Worm (Caenorhabditis elegans): ENCODE results near the gene Y7A5A.13.

Y7A5A.13 gene

DNA sequence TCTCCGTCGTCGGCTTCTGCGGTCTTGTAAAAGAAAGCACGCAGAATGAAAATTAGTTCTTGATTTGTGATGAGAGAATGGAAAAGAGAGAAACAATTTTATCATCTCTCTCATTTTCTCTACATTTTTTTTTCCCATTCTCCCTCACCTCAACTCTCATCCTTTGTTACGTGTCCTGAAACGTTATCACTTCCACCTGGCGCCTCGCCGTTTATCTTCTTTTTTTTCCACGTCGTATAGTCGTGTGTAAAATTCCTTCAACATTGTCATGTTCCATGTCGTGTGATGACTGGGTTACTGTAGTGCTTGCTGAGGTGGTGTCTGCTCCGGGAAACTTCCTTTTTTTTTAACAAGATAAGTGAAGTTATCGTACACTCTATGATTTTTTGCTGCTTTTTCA lies 5.8 kb downstream of the Y7A5A.13 start (continued):
- no peak for TF ChIP-seq tag-97 (GFP tag; IDR thresholded peaks at IDR 0.05)
- no peak for TF ChIP-seq snpc-1.2 (GFP tag; IDR thresholded peaks at IDR 0.05)
- no peak for TF ChIP-seq D1046.2 (GFP tag; IDR thresholded peaks at IDR 0.05)
- no peak for TF ChIP-seq lin-15B (tag; optimal IDR thresholded peaks at IDR 0.05)
- TF ChIP-seq aha-1 (tag), result peak; percentile 92
- no peak for TF ChIP-seq lir-3 (tag; optimal IDR thresholded peaks at IDR 0.05)
- no peak for TF ChIP-seq dpl-1 (GFP tag; optimal IDR thresholded peaks at IDR 0.05)
- TF ChIP-seq daf-16 (GFP tag; optimal IDR thresholded peaks at IDR 0.05), result peak in 1 of 2 experiments; percentile 29
- TF ChIP-seq daf-16 (tag; optimal IDR thresholded peaks at IDR 0.05), result peak; percentile 78
- TF ChIP-seq zfp-2 (tag; optimal IDR thresholded peaks at IDR 0.05), result no peak
- peak; percentile 42 for TF ChIP-seq lin-38 (GFP tag; IDR thresholded peaks at IDR 0.05)
- TF ChIP-seq lin-13 (GFP tag; optimal IDR thresholded peaks at IDR 0.05), result peak; percentile 35
- TF ChIP-seq ceh-82 (tag; optimal IDR thresholded peaks at IDR 0.05), result no peak
- peak in 1 of 2 experiments; percentile 96 for TF ChIP-seq unc-62 (GFP tag; optimal IDR thresholded peaks at IDR 0.05 in 1 of 2)
- no peak for TF ChIP-seq unc-62 (tag; optimal IDR thresholded peaks at IDR 0.05)
- TF ChIP-seq hlh-11 (tag; optimal IDR thresholded peaks at IDR 0.05), result peak; percentile 94
- no peak for TF ChIP-seq daf-8 (GFP tag; IDR thresholded peaks at IDR 0.05)
- TF ChIP-seq F44E2.7 (GFP tag; IDR thresholded peaks at IDR 0.05), result no peak
- no peak for TF ChIP-seq ceh-62 (tag; optimal IDR thresholded peaks at IDR 0.05)
- 0 out of 2 replicates have a peak, but pooled peaks have one; percentile 31 for TF ChIP-seq hmg-1.1 (GFP tag; IDR thresholded peaks at IDR 0.05)
- TF ChIP-seq zfp-3 (GFP tag; conservative IDR thresholded peaks at IDR 0.05), result no peak
- TF ChIP-seq hlh-30 (tag; optimal IDR thresholded peaks at IDR 0.05; ENCODE audit: insufficient read depth), result peak; percentile 90
- no peak for TF ChIP-seq ZK546.5 (tag; optimal IDR thresholded peaks at IDR 0.05)
- TF ChIP-seq ZK337.2 (GFP tag; IDR thresholded peaks at IDR 0.05), result no peak
- no peak for TF ChIP-seq mxl-2 (GFP tag; conservative IDR thresholded peaks at IDR 0.05)
- TF ChIP-seq T20F7.1 (GFP tag; optimal IDR thresholded peaks at IDR 0.05), result peak; percentile 65
- TF ChIP-seq nhr-111 (GFP tag; optimal IDR thresholded peaks at IDR 0.05), result no peak
- no peak for TF ChIP-seq rbr-2 (tag; optimal IDR thresholded peaks at IDR 0.05)
- TF ChIP-seq nhr-48 (tag; optimal IDR thresholded peaks at IDR 0.05), result peak; percentile 70
- no peak for TF ChIP-seq attf-4 (tag; optimal IDR thresholded peaks at IDR 0.05)
- peak; percentile 34 for TF ChIP-seq nhr-11 (tag; optimal IDR thresholded peaks at IDR 0.05)
- TF ChIP-seq php-3 (GFP tag; IDR thresholded peaks at IDR 0.05), result peak; percentile 53; the same call in 1 of the 2 replicates
- TF ChIP-seq mxl-3 (GFP tag; optimal IDR thresholded peaks at IDR 0.05), result peak; percentile 72

DNA sequence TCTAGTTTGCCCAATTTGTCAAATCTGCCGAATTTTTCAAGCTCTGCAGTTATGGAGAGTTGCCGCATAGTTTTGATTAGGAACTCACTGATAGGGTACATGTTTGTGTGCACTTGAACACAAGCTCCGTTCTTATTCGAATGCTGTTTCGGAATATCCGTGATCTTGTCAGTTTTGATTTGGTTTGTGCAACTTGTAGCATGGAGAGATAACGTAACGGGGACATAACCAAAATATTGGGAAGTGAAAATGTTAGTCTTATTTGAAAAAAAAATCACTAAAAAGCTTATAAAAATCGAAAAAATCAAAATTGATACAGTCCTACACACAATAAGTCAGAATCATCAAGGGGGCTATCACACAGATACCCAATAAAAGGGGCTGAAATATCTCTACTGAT lies 8.4 kb downstream of the Y7A5A.13 start, which contains the start of gene Y7A5A.24:
Gene Y7A5A.24 (minus strand): TSS at position 101 of the 400 bp plus-strand sequence.
- TF ChIP-seq ceh-44 (GFP tag; IDR thresholded peaks at IDR 0.05) (no peak), F44E2.7 (GFP tag; IDR thresholded peaks at IDR 0.05) (no peak), Y5F2A.4 (GFP tag; optimal IDR thresholded peaks at IDR 0.05) (no peak), F37D6.2 (tag; optimal IDR thresholded peaks at IDR 0.05) (no peak), lin-39 (tag; optimal IDR thresholded peaks at IDR 0.05) (no peak), mdt-29 (GFP tag; IDR thresholded peaks at IDR 0.05) (no peak), mxl-3 (GFP tag; optimal IDR thresholded peaks at IDR 0.05) (no peak), ZK546.5 (tag; optimal IDR thresholded peaks at IDR 0.05) (no peak), lsy-2 (tag; optimal IDR thresholded peaks at IDR 0.05) (no peak), mdl-1 (tag; optimal IDR thresholded peaks at IDR 0.05) (no peak)

DNA sequence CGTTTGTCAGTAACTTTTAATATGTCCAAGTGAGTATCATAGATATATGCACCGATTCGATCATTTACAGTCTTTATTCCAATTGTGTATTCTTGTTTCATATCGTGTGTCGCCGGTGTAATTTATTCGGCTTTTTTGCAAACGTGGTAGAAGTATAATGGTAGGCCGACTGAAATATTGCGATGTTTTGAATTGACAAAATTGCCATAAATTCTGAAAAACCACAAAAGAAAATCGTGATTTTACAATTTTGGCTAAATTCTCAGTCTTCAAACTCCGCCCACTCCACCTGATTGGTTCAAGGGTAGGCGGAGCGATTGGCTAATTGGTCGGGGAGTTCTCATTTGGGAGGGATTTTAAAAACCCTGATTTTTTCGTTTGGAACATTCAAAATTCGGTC lies 10.9 kb downstream of the Y7A5A.13 start, which contains the start of gene Y7A5A.3:
Gene Y7A5A.3 (minus strand): TSS at position 101 of the 400 bp plus-strand sequence.
- TF ChIP-seq ZK337.2 (GFP tag; IDR thresholded peaks at IDR 0.05), result no peak
- TF ChIP-seq jun-1 (tag; optimal IDR thresholded peaks at IDR 0.05), result no peak
- TF ChIP-seq pha-4 (GFP tag; IDR thresholded peaks at IDR 0.05), result no peak
- TF ChIP-seq pha-4 (tag; optimal IDR thresholded peaks at IDR 0.05), result no peak
- TF ChIP-seq pqm-1 (tag; optimal IDR thresholded peaks at IDR 0.05), result no peak
- no peak for TF ChIP-seq skn-1 (tag; optimal IDR thresholded peaks at IDR 0.05)
- no peak for TF ChIP-seq nhr-48 (tag; optimal IDR thresholded peaks at IDR 0.05)
- TF ChIP-seq ceh-44 (GFP tag; IDR thresholded peaks at IDR 0.05), result no peak
- no peak for TF ChIP-seq mep-1 (tag; optimal IDR thresholded peaks at IDR 0.05)
- TF ChIP-seq rbr-2 (tag; optimal IDR thresholded peaks at IDR 0.05), result no peak
- no peak for TF ChIP-seq nhr-25 (tag; optimal IDR thresholded peaks at IDR 0.05; ENCODE audit: borderline replicate concordance, insufficient read depth)
- no peak for TF ChIP-seq lin-1 (GFP tag; IDR thresholded peaks at IDR 0.05)
- no peak for TF ChIP-seq nhr-237 (tag; optimal IDR thresholded peaks at IDR 0.05)
- no peak for TF ChIP-seq egl-27 (tag; optimal IDR thresholded peaks at IDR 0.05)
- no peak for TF ChIP-seq tag-97 (GFP tag; IDR thresholded peaks at IDR 0.05)

Data from whole organism, L4 larva.